Worm (Caenorhabditis elegans): ENCODE results near the gene ZK418.7.

The ZK418.7 gene

ce11 chrIII:7114952-7115488 lies 34.4 kb upstream of the ZK418.7 start, which contains the start of gene nhr-10 (continued):
- TF ChIP-seq unc-86 (tag; optimal IDR thresholded peaks at IDR 0.05) (no peak), efl-1 (optimal IDR thresholded peaks at IDR 0.05) (no peak), efl-1 (GFP tag; optimal IDR thresholded peaks at IDR 0.05 in 1 of 2) (no peak), lsy-2 (tag; optimal IDR thresholded peaks at IDR 0.05) (peak in 1 of 2 experiments; percentile 46), swsn-7 (tag; optimal IDR thresholded peaks at IDR 0.05) (peak; percentile 41), lin-13 (GFP tag; optimal IDR thresholded peaks at IDR 0.05) (no peak), ces-1 (GFP tag; optimal IDR thresholded peaks at IDR 0.05) (no peak), Y116A8C.19 (tag; optimal IDR thresholded peaks at IDR 0.05; ENCODE audit: borderline replicate concordance) (no peak), pag-3 (tag; optimal IDR thresholded peaks at IDR 0.05; ENCODE audit: borderline replicate concordance, insufficient read depth) (no peak), C34B4.2 (tag; optimal IDR thresholded peaks at IDR 0.05) (no peak), unc-98 (GFP tag; IDR thresholded peaks at IDR 0.05) (no peak), pqm-1 (tag; optimal IDR thresholded peaks at IDR 0.05) (no peak), nhr-47 (tag; optimal IDR thresholded peaks at IDR 0.05) (peak; percentile 74), fos-1 (tag; optimal IDR thresholded peaks at IDR 0.05) (no peak), fkh-8 (tag; optimal IDR thresholded peaks at IDR 0.05) (peak; percentile 71), isw-1 (GFP tag; IDR thresholded peaks at IDR 0.05) (no peak), nhr-11 (tag; optimal IDR thresholded peaks at IDR 0.05) (peak; percentile 48), elt-3 (tag; optimal IDR thresholded peaks at IDR 0.05) (no peak), C16A3.4 (tag; optimal IDR thresholded peaks at IDR 0.05) (no peak), nhr-84 (tag; optimal IDR thresholded peaks at IDR 0.05) (no peak), nhr-20 (tag; optimal IDR thresholded peaks at IDR 0.05) (peak; percentile 0), grh-1 (GFP tag; IDR thresholded peaks at IDR 0.05) (no peak), mef-2 (tag; optimal IDR thresholded peaks at IDR 0.05) (no peak), xbp-1 (tag; optimal IDR thresholded peaks at IDR 0.05) (no peak), fkh-4 (tag; optimal IDR thresholded peaks at IDR 0.05; ENCODE audit: borderline replicate concordance) (no peak), mab-9 (GFP tag; IDR thresholded peaks at IDR 0.05) (no peak), sup-37 (GFP tag; optimal IDR thresholded peaks at IDR 0.05) (no peak), lin-39 (tag; optimal IDR thresholded peaks at IDR 0.05) (no peak), nhr-71 (tag; optimal IDR thresholded peaks at IDR 0.05) (peak; percentile 74), unc-62 (GFP tag; optimal IDR thresholded peaks at IDR 0.05) (no peak), egl-13 (tag; optimal IDR thresholded peaks at IDR 0.05) (no peak), nhr-90 (tag; optimal IDR thresholded peaks at IDR 0.05; ENCODE audit: poor library complexity) (no peak), aha-1 (tag; optimal IDR thresholded peaks at IDR 0.05) (no peak), nhr-77 (tag; optimal IDR thresholded peaks at IDR 0.05) (no peak), F16B12.6 (tag; optimal IDR thresholded peaks at IDR 0.05) (no peak), lin-35 (GFP tag; optimal IDR thresholded peaks at IDR 0.05) (no peak), lin-14 (GFP tag; optimal IDR thresholded peaks at IDR 0.05) (peak; percentile 40), mdl-1 (tag; optimal IDR thresholded peaks at IDR 0.05) (no peak)

DNA sequence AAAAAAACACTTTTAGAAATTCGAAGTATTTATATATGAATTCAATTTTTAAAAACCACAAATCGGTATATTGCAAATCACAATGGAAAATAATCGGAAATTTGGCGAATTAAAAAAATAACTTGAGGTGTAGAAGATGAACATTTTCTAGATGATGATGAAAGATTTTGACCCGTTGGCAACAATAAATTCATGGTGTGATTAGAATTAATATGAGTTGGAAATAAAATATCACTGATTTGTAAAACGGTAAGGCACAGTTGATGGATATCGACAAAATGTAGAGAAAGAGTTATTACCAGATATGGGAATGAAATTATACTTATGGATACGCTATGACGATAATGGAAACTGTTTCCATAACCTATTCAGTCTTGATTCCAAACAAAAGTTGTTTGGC lies 31.7 kb upstream of the ZK418.7 start:
- no peak for TF ChIP-seq ceh-90 (tag; optimal IDR thresholded peaks at IDR 0.05)
- no peak for TF ChIP-seq dpl-1 (GFP tag; optimal IDR thresholded peaks at IDR 0.05)
- no peak for TF ChIP-seq tlp-1 (tag; optimal IDR thresholded peaks at IDR 0.05)
- TF ChIP-seq nhr-90 (tag; optimal IDR thresholded peaks at IDR 0.05; ENCODE audit: poor library complexity), result no peak
- TF ChIP-seq xbp-1 (tag; optimal IDR thresholded peaks at IDR 0.05), result no peak
- no peak for TF ChIP-seq mef-2 (tag; optimal IDR thresholded peaks at IDR 0.05)
- no peak for TF ChIP-seq lin-14 (GFP tag; optimal IDR thresholded peaks at IDR 0.05)
- no peak for TF ChIP-seq fkh-4 (tag; optimal IDR thresholded peaks at IDR 0.05; ENCODE audit: borderline replicate concordance)
- TF ChIP-seq elt-3 (tag; optimal IDR thresholded peaks at IDR 0.05), result no peak
- no peak for TF ChIP-seq lin-15B (tag; optimal IDR thresholded peaks at IDR 0.05)
- TF ChIP-seq nhr-12 (tag; optimal IDR thresholded peaks at IDR 0.05), result no peak
- no peak for TF ChIP-seq snu-23 (GFP tag; optimal IDR thresholded peaks at IDR 0.05)
- TF ChIP-seq tbx-2 (tag; optimal IDR thresholded peaks at IDR 0.05), result no peak
- no peak for TF ChIP-seq ama-1 (optimal IDR thresholded peaks at IDR 0.05)
- TF ChIP-seq C34B4.2 (tag; optimal IDR thresholded peaks at IDR 0.05), result no peak
